Fruit fly (Drosophila melanogaster) whole organism, wandering third instar larva: ENCODE results near the gene Cp7Fc.
A peak's percentile ranks its signal among the peaks of the same experiment; 100 is the strongest.

ENCODE experiments used
- Abd-B ChIP-seq: fragments of >200 bp; optimal IDR thresholded peaks from 2 replicates; lab custom pipeline; 2017; ENCODE audit warnings: missing biosample characterization, missing genetic modification characterization
- CG32264 ChIP-seq: fragments of 200-800 bp; sonication (Bioruptor generic); optimal IDR thresholded peaks from 2 replicates; lab custom pipeline; 2016; ENCODE audit warnings: missing biosample characterization, missing genetic modification characterization
- CG9705 ChIP-seq: fragments of 200-800 bp; sonication (Bioruptor generic); optimal IDR thresholded peaks from 2 replicates; lab custom pipeline; 2018; ENCODE audit warnings: missing biosample characterization, mild to moderate bottlenecking, missing genetic modification characterization
- CrebA ChIP-seq: fragments of 200-800 bp; sonication (Bioruptor generic); optimal IDR thresholded peaks from 2 replicates; lab custom pipeline; 2016; ENCODE audit warnings: missing biosample characterization, mild to moderate bottlenecking, missing genetic modification characterization, borderline replicate concordance
- Dfd ChIP-seq: fragments of >200 bp; optimal IDR thresholded peaks from 2 replicates; lab custom pipeline; 2017; ENCODE audit warnings: missing biosample characterization, missing genetic modification characterization
- Dif ChIP-seq: fragments of 200-275, 200-300 bp; sonication (Bioruptor generic); optimal IDR thresholded peaks from 2 replicates; lab custom pipeline; 2018; ENCODE audit warnings: missing biosample characterization, missing genetic modification characterization; ENCODE audit not compliant: partially characterized antibody
- GATAd ChIP-seq: sonication (Bioruptor generic); optimal IDR thresholded peaks from 2 replicates; lab custom pipeline; 2016; ENCODE audit warnings: missing biosample characterization, missing genetic modification characterization
- HLH106 ChIP-seq: fragments of 200-800 bp; optimal IDR thresholded peaks from 3 replicates; lab custom pipeline; 2019; ENCODE audit warnings: missing biosample characterization, mild to moderate bottlenecking, missing genetic modification characterization, moderate library complexity
- Hnf4 ChIP-seq: fragments of 200-800 bp; sonication (Bioruptor generic); optimal IDR thresholded peaks from 2 replicates; lab custom pipeline; 2016; ENCODE audit warnings: missing biosample characterization, mild to moderate bottlenecking, missing genetic modification characterization
- Hr78 ChIP-seq: fragments of >200 bp; optimal IDR thresholded peaks from 2 replicates; lab custom pipeline; 2017; ENCODE audit warnings: missing biosample characterization, missing genetic modification characterization
- Hr83 ChIP-seq: fragments of 200-300 bp; sonication (Bioruptor generic); optimal IDR thresholded peaks from 2 replicates; lab custom pipeline; 2016; ENCODE audit warnings: missing biosample characterization, mild to moderate bottlenecking, missing genetic modification characterization, moderate library complexity; ENCODE audit not compliant: poor library complexity, severe bottlenecking
- Jra ChIP-seq: sonication (Bioruptor generic); optimal IDR thresholded peaks from 2 replicates; lab custom pipeline; 2016; ENCODE audit warnings: missing biosample characterization, missing genetic modification characterization
- Mio ChIP-seq: sonication (Bioruptor generic); optimal IDR thresholded peaks from 2 replicates; lab custom pipeline; 2016; ENCODE audit warnings: missing biosample characterization, missing genetic modification characterization
- Myc ChIP-seq: fragments of >200 bp; optimal IDR thresholded peaks from 2 replicates; lab custom pipeline; 2017
- N ChIP-seq: fragments of >200 bp; optimal IDR thresholded peaks from 2 replicates; lab custom pipeline; 2018; ENCODE audit warnings: missing biosample characterization, missing external identifiers, missing genetic modification characterization
- OdsH ChIP-seq: fragments of 200-800 bp; sonication (Bioruptor generic); optimal IDR thresholded peaks from 2 replicates; lab custom pipeline; 2016; ENCODE audit warnings: missing biosample characterization, mild to moderate bottlenecking, missing genetic modification characterization
- Rel ChIP-seq, 2 experiments: fragments of 200-800 bp; sonication (Bioruptor generic) in 1 of 2; optimal IDR thresholded peaks; 2 replicates in 1 of 2; 3 replicates in 1 of 2; lab custom pipeline; 2016 to 2019; ENCODE audit warnings: mild to moderate bottlenecking in 2 of 2, missing biosample characterization in 2 of 2, missing genetic modification characterization in 2 of 2, moderate library complexity in 1 of 2
- Sp1 ChIP-seq: fragments of 200-800 bp; sonication (Bioruptor generic); optimal IDR thresholded peaks from 3 replicates; lab custom pipeline; 2019; ENCODE audit warnings: missing biosample characterization, mild to moderate bottlenecking, missing genetic modification characterization, moderate library complexity
- Vsx2 ChIP-seq: fragments of 200-300, 225-300 bp; sonication (Bioruptor generic); optimal IDR thresholded peaks from 2 replicates; lab custom pipeline; 2018; ENCODE audit warnings: missing biosample characterization, missing genetic modification characterization; ENCODE audit not compliant: partially characterized antibody
- br ChIP-seq: fragments of 200-800 bp; sonication (Bioruptor generic); optimal IDR thresholded peaks from 2 replicates; lab custom pipeline; 2016; ENCODE audit warnings: missing biosample characterization, missing genetic modification characterization
- brk ChIP-seq: fragments of 200-800 bp; sonication (Bioruptor generic); optimal IDR thresholded peaks from 2 replicates; lab custom pipeline; 2016; ENCODE audit warnings: missing biosample characterization, mild to moderate bottlenecking, missing genetic modification characterization
- dl ChIP-seq, 2 experiments: fragments of 175-275, 200-275 bp in 1 of 2; fragments of 200-275 bp in 1 of 2; sonication (Bioruptor generic); optimal IDR thresholded peaks; lab custom pipeline; 2018; ENCODE audit warnings: mild to moderate bottlenecking in 2 of 2, missing biosample characterization in 2 of 2, missing genetic modification characterization in 2 of 2, moderate library complexity in 2 of 2; ENCODE audit not compliant: partially characterized antibody in 2 of 2, insufficient read depth in 1 of 2
- dmrt93B ChIP-seq: fragments of 200-800 bp; sonication (Bioruptor generic); optimal IDR thresholded peaks from 2 replicates; lab custom pipeline; 2018; ENCODE audit warnings: missing biosample characterization, mild to moderate bottlenecking, missing genetic modification characterization
- dsf ChIP-seq: sonication (Bioruptor generic); optimal IDR thresholded peaks from 2 replicates; lab custom pipeline; 2016; ENCODE audit warnings: missing biosample characterization, missing genetic modification characterization, borderline replicate concordance
- ey ChIP-seq: fragments of 200-800 bp; sonication (Bioruptor generic); optimal IDR thresholded peaks from 2 replicates; lab custom pipeline; 2016; ENCODE audit warnings: missing biosample characterization, missing genetic modification characterization
- foxo ChIP-seq, 2 experiments: fragments of 200-800 bp; sonication (Bioruptor generic); optimal IDR thresholded peaks; 2 replicates in 1 of 2; 3 replicates in 1 of 2; lab custom pipeline; 2016 to 2017; ENCODE audit warnings: missing biosample characterization in 2 of 2, missing genetic modification characterization in 2 of 2
- fru ChIP-seq: fragments of 200-800 bp; sonication (Bioruptor generic); optimal IDR thresholded peaks from 3 replicates; lab custom pipeline; 2016; ENCODE audit warnings: missing biosample characterization, mild to moderate bottlenecking, missing genetic modification characterization
- h ChIP-seq: fragments of 200-800 bp; sonication (Bioruptor generic); optimal IDR thresholded peaks from 3 replicates; lab custom pipeline; 2016; ENCODE audit warnings: missing biosample characterization, mild to moderate bottlenecking, missing genetic modification characterization
- jim ChIP-seq: fragments of 175-275, 200-325 bp; sonication (Bioruptor generic); optimal IDR thresholded peaks from 2 replicates; lab custom pipeline; 2016; ENCODE audit warnings: missing biosample characterization, mild to moderate bottlenecking, missing genetic modification characterization
- lola ChIP-seq: fragments of >200 bp; optimal IDR thresholded peaks from 2 replicates; lab custom pipeline; 2017; ENCODE audit warnings: missing biosample characterization, missing genetic modification characterization
- pan ChIP-seq: fragments of >200 bp; optimal IDR thresholded peaks from 2 replicates; lab custom pipeline; 2017
- psq ChIP-seq: fragments of 200-800 bp; sonication (Bioruptor generic); optimal IDR thresholded peaks from 3 replicates; lab custom pipeline; 2017; ENCODE audit warnings: missing biosample characterization, mild to moderate bottlenecking, missing genetic modification characterization, moderate library complexity
- rgr ChIP-seq: fragments of 200-800 bp; sonication (Bioruptor generic); optimal IDR thresholded peaks from 3 replicates; lab custom pipeline; 2016; ENCODE audit warnings: missing biosample characterization, mild to moderate bottlenecking, missing genetic modification characterization
- sage ChIP-seq: fragments of 200-800 bp; sonication (Bioruptor generic); optimal IDR thresholded peaks from 2 replicates; lab custom pipeline; 2016; ENCODE audit warnings: missing biosample characterization, mild to moderate bottlenecking, missing genetic modification characterization
- sv ChIP-seq: fragments of 200-800 bp; sonication (Bioruptor generic); optimal IDR thresholded peaks from 3 replicates; lab custom pipeline; 2016; ENCODE audit warnings: missing biosample characterization, missing genetic modification characterization
- tai ChIP-seq: sonication (Bioruptor generic); optimal IDR thresholded peaks from 2 replicates; lab custom pipeline; 2016; ENCODE audit warnings: missing biosample characterization, missing genetic modification characterization
- usp ChIP-seq: fragments of >200 bp; optimal IDR thresholded peaks from 2 replicates; lab custom pipeline; 2017; ENCODE audit warnings: missing biosample characterization, missing genetic modification characterization
- woc ChIP-seq: sonication (Bioruptor generic); optimal IDR thresholded peaks from 2 replicates; lab custom pipeline; 2016; ENCODE audit warnings: missing biosample characterization, mild to moderate bottlenecking, missing genetic modification characterization

The Cp7Fc gene

dm6 chrX:8461147-8461546, 15.8 kb upstream of the Cp7Fc start, which contains the start of gene Es2:
Gene Es2, plus strand, starts transcription at chrX:8461479.
- TF ChIP-seq Myc (lab: Kevin White, UChicago), result peak; percentile 63
- no peak for TF ChIP-seq Abd-B
- peak; percentile 13 for TF ChIP-seq sage (GFP tag; lab: Kevin White, UChicago)
- TF ChIP-seq, all 38 proteins: peak for 2

dm6 chrX:8464378-8465036, 12.4 kb upstream of the Cp7Fc start, which contains the start of gene Sptr:
Gene Sptr, minus strand, starts transcription at chrX:8464438.
- TF ChIP-seq Hr83, result no peak
- peak; percentile 92 for TF ChIP-seq woc (GFP tag; lab: Kevin White, UChicago)
- TF ChIP-seq dmrt93B (GFP tag; lab: Kevin White, UChicago), result peak; percentile 87
- TF ChIP-seq Sp1, result peak; percentile 96
- no peak for TF ChIP-seq Vsx2 (GFP tag; lab: Kevin White, UChicago)
- TF ChIP-seq sv (GFP tag; lab: Kevin White, UChicago), result peak; percentile 72
- peak; percentile 80 for TF ChIP-seq CG32264 (GFP tag; lab: Kevin White, UChicago)
- TF ChIP-seq Jra, result peak; percentile 84
- TF ChIP-seq CrebA, result peak; percentile 73
- peak; percentile 51 for TF ChIP-seq GATAd
- TF ChIP-seq sage (GFP tag; lab: Kevin White, UChicago), result peak; percentile 87
- no peak for TF ChIP-seq Dfd (GFP tag; lab: Kevin White, UChicago)
- TF ChIP-seq Hnf4, result peak; percentile 94
- TF ChIP-seq foxo (GFP tag; optimal IDR thresholded peaks at IDR 0.05; lab: Kevin White, UChicago), result peak; percentile 56 to 96
- no peak for TF ChIP-seq jim (GFP tag; lab: Kevin White, UChicago)
- no peak for TF ChIP-seq pan (lab: Kevin White, UChicago)
- TF ChIP-seq Dif (GFP tag; lab: Kevin White, UChicago), result no peak
- TF ChIP-seq OdsH (GFP tag; lab: Kevin White, UChicago), result peak; percentile 97
- peak; percentile 91 for TF ChIP-seq CG9705 (GFP tag; lab: Kevin White, UChicago)
- no peak for TF ChIP-seq lola (GFP tag; lab: Kevin White, UChicago)
- peak; percentile 92 for TF ChIP-seq br
- peak; percentile 93 for TF ChIP-seq ey (GFP tag; lab: Kevin White, UChicago)
- TF ChIP-seq rgr (GFP tag; lab: Kevin White, UChicago), result peak; percentile 97
- TF ChIP-seq Abd-B, result no peak
- TF ChIP-seq Mio (GFP tag; lab: Kevin White, UChicago), result peak; percentile 19
- TF ChIP-seq dsf (GFP tag; lab: Kevin White, UChicago), result peak; percentile 58
- TF ChIP-seq tai (GFP tag; lab: Kevin White, UChicago), result peak; percentile 82
- TF ChIP-seq HLH106, result peak; percentile 96
- TF ChIP-seq dl (GFP tag; optimal IDR thresholded peaks at IDR 0.05; lab: Kevin White, UChicago; ENCODE audit: insufficient read depth in 1 of 2, partially characterized antibody in 2 of 2), result no peak
- TF ChIP-seq brk (GFP tag; lab: Kevin White, UChicago), result peak; percentile 91
- TF ChIP-seq psq, result peak; percentile 92
- TF ChIP-seq usp (GFP tag; lab: Kevin White, UChicago), result no peak
- TF ChIP-seq Hr78 (GFP tag; lab: Kevin White, UChicago), result no peak
- no peak for TF ChIP-seq N (GFP tag; lab: Kevin White, UChicago)
- TF ChIP-seq Myc (lab: Kevin White, UChicago), result no peak
- TF ChIP-seq h (GFP tag; lab: Kevin White, UChicago), result peak; percentile 96
- TF ChIP-seq Rel (GFP tag; optimal IDR thresholded peaks at IDR 0.05; lab: Kevin White, UChicago), result peak; percentile 77
- TF ChIP-seq Rel (tag; optimal IDR thresholded peaks at IDR 0.05; lab: Kevin White, UChicago), result peak; percentile 82
- peak; percentile 96 for TF ChIP-seq fru (GFP tag; lab: Kevin White, UChicago)
- TF ChIP-seq, all 38 proteins: peak for 25
